Fruit fly (Drosophila melanogaster): ENCODE measurements around the gene mth.

Gene mth

dm6 chr3L:329153-329698 is 17.5 kb downstream of the mth start (continued):
- peak; percentile 18 for TF ChIP-seq salm (tag; optimal IDR thresholded peaks at IDR 0.05)
- peak; percentile 23 for TF ChIP-seq CG13624 (GFP tag; optimal IDR thresholded peaks at IDR 0.05)
- no peak for TF ChIP-seq CG9932 (GFP tag; IDR thresholded peaks at IDR 0.05)
- TF ChIP-seq amos (GFP tag; IDR thresholded peaks at IDR 0.05; ENCODE audit: partially characterized antibody), result peak; percentile 21; the same call in 1 of the 2 replicates
- TF ChIP-seq CG4328 (GFP tag; optimal IDR thresholded peaks at IDR 0.05), result peak; percentile 27
- TF ChIP-seq BEAF-32 (GFP tag; optimal IDR thresholded peaks at IDR 0.05), result peak; percentile 53
- TF ChIP-seq Atf6 (GFP tag; IDR thresholded peaks at IDR 0.05), result no peak
- TF ChIP-seq CG13123 (GFP tag; optimal IDR thresholded peaks at IDR 0.05), result no peak
- no peak for TF ChIP-seq zf30C (GFP tag; optimal IDR thresholded peaks at IDR 0.05)
- peak; percentile 22; the same call in 1 of the 3 replicates for TF ChIP-seq HLH4C (GFP tag; IDR thresholded peaks at IDR 0.05; ENCODE audit: partially characterized antibody)
- no peak for TF ChIP-seq Six4 (GFP tag; optimal IDR thresholded peaks at IDR 0.05)
- TF ChIP-seq CG10462 (GFP tag; optimal IDR thresholded peaks at IDR 0.05), result no peak
- TF ChIP-seq shn (GFP tag; optimal IDR thresholded peaks at IDR 0.05), result no peak
- no peak for TF ChIP-seq CG18599 (GFP tag; optimal IDR thresholded peaks at IDR 0.05)
- 0 out of 2 replicates have a peak, but pooled peaks have one; percentile 42 for TF ChIP-seq sna (GFP tag; IDR thresholded peaks at IDR 0.05; ENCODE audit: partially characterized antibody)
- peak; percentile 36 for TF ChIP-seq CG1603 (tag; optimal IDR thresholded peaks at IDR 0.05)
- no peak for TF ChIP-seq CG32532 (GFP tag; IDR thresholded peaks at IDR 0.05)
- no peak for TF ChIP-seq CG4730 (GFP tag; IDR thresholded peaks at IDR 0.05)
- peak; percentile 16 for TF ChIP-seq CG8290 (GFP tag; optimal IDR thresholded peaks at IDR 0.05)
- peak in 1 of 2 experiments; percentile 9 for TF ChIP-seq CG8290 (tag; optimal IDR thresholded peaks at IDR 0.05)
- no peak for TF ChIP-seq Rfx (GFP tag; IDR thresholded peaks at IDR 0.05)
- TF ChIP-seq nom (GFP tag; optimal IDR thresholded peaks at IDR 0.05), result peak; percentile 14
- 0 out of 2 replicates have a peak, but pooled peaks have one; percentile 19 for TF ChIP-seq vvl (GFP tag; IDR thresholded peaks at IDR 0.05)
- TF ChIP-seq lbe (GFP tag; optimal IDR thresholded peaks at IDR 0.05), result no peak
- TF ChIP-seq nerfin-2 (GFP tag; IDR thresholded peaks at IDR 0.05; ENCODE audit: partially characterized antibody), result no peak
- no peak for TF ChIP-seq CG14441 (GFP tag; IDR thresholded peaks at IDR 0.05)
- no peak for TF ChIP-seq CG2199 (GFP tag; IDR thresholded peaks at IDR 0.05)
- TF ChIP-seq sima (GFP tag; optimal IDR thresholded peaks at IDR 0.05), result no peak
- no peak for TF ChIP-seq CG33557 (GFP tag; optimal IDR thresholded peaks at IDR 0.05)
- TF ChIP-seq tx (GFP tag; optimal IDR thresholded peaks at IDR 0.05), result no peak
- peak; percentile 9 for TF ChIP-seq CG10543 (GFP tag; optimal IDR thresholded peaks at IDR 0.05)
- TF ChIP-seq inv (GFP tag; IDR thresholded peaks at IDR 0.05; ENCODE audit: partially characterized antibody), result no peak
- TF ChIP-seq CG8388 (GFP tag; optimal IDR thresholded peaks at IDR 0.05), result peak; percentile 86
- peak; percentile 74 for TF ChIP-seq CG34376 (GFP tag; optimal IDR thresholded peaks at IDR 0.05)
- peak; percentile 86 for TF ChIP-seq Med (GFP tag)
- TF ChIP-seq CG13296 (GFP tag; optimal IDR thresholded peaks at IDR 0.05), result peak; percentile 70
- TF ChIP-seq zen2 (GFP tag; IDR thresholded peaks at IDR 0.05; ENCODE audit: partially characterized antibody), result no peak; the same call in 2 of the 3 replicates
- no peak for TF ChIP-seq CG16863 (GFP tag; optimal IDR thresholded peaks at IDR 0.05)
- TF ChIP-seq Side (GFP tag; optimal IDR thresholded peaks at IDR 0.05), result peak; percentile 16
- peak; percentile 33; the same call in 1 of the 3 replicates for TF ChIP-seq CG16813 (GFP tag; IDR thresholded peaks at IDR 0.05; ENCODE audit: partially characterized antibody)
- peak; percentile 22 for TF ChIP-seq CG10147 (GFP tag; optimal IDR thresholded peaks at IDR 0.05)
- peak; percentile 37 for TF ChIP-seq Hmr (GFP tag; optimal IDR thresholded peaks at IDR 0.05)
- no peak for TF ChIP-seq H15 (GFP tag; IDR thresholded peaks at IDR 0.05)
- TF ChIP-seq Trl (optimal IDR thresholded peaks at IDR 0.05), result no peak
- TF ChIP-seq Trl (GFP tag; optimal IDR thresholded peaks at IDR 0.05), result no peak
- TF ChIP-seq Fer1 (GFP tag; optimal IDR thresholded peaks at IDR 0.05), result peak; percentile 52
- 0 out of 2 replicates have a peak, but pooled peaks have one; percentile 26 for TF ChIP-seq bbx (GFP tag; IDR thresholded peaks at IDR 0.05; ENCODE audit: partially characterized antibody)
- TF ChIP-seq Mad (GFP tag; optimal IDR thresholded peaks at IDR 0.05), result no peak
- TF ChIP-seq Sin3A (optimal IDR thresholded peaks at IDR 0.05), result peak; percentile 3
- TF ChIP-seq CG2116 (GFP tag; optimal IDR thresholded peaks at IDR 0.05), result peak; percentile 57
